Fruit fly (Drosophila melanogaster) whole organism, embryonic: ENCODE data around the gene CG5273.

Experiments used
- Abd-B ChIP-seq: fragments of 200-800 bp; sonication (Bioruptor generic); optimal IDR thresholded peaks from 2 replicates; lab custom pipeline; 2018; ENCODE audit warnings: missing biosample characterization, mild to moderate bottlenecking, missing genetic modification characterization, moderate library complexity
- Antp ChIP-seq: fragments of 200-800 bp; sonication (Bioruptor generic); optimal IDR thresholded peaks from 3 replicates; lab custom pipeline; 2016; ENCODE audit warnings: missing biosample characterization, missing genetic modification characterization
- Atf-2 ChIP-seq: fragments of 200-800 bp; sonication (Bioruptor generic); optimal IDR thresholded peaks from 2 replicates; lab custom pipeline; 2016; ENCODE audit warnings: missing biosample characterization, missing genetic modification characterization
- Awh ChIP-seq: fragments of 200-800 bp; sonication (Bioruptor generic); IDR thresholded peaks from 2 replicates; pipeline ENCODE4, ENCODE4 v1.3.6; 2022; ENCODE audit warnings: missing biosample characterization, missing genetic modification characterization
- B-H1 ChIP-seq: fragments of 200-800 bp; sonication (Bioruptor generic); IDR thresholded peaks from 3 replicates; pipeline ENCODE4 v1.3.6; 2022; ENCODE audit warnings: missing biosample characterization, missing genetic modification characterization
- CG10267 ChIP-seq: fragments of 200-800 bp; sonication (Bioruptor generic); optimal IDR thresholded peaks from 2 replicates; lab custom pipeline; 2018; ENCODE audit warnings: missing biosample characterization, mild to moderate bottlenecking, missing genetic modification characterization, moderate library complexity
- CG10321 ChIP-seq: fragments of 200-800 bp; sonication (Bioruptor generic); IDR thresholded peaks from 2 replicates; pipeline ENCODE4 v1.3.6; 2022; ENCODE audit warnings: missing biosample characterization, missing genetic modification characterization
- CG11723 ChIP-seq: fragments of 200-800 bp; sonication (Bioruptor generic); optimal IDR thresholded peaks from 2 replicates; lab custom pipeline; 2017; ENCODE audit warnings: missing biosample characterization, mild to moderate bottlenecking, missing genetic modification characterization
- CG12236 ChIP-seq: fragments of 200-800 bp; sonication (Bioruptor generic); optimal IDR thresholded peaks from 2 replicates; lab custom pipeline; 2016; ENCODE audit warnings: missing biosample characterization, missing genetic modification characterization
- CG15011 ChIP-seq: fragments of 200-800 bp; sonication (Bioruptor generic); optimal IDR thresholded peaks from 3 replicates; lab custom pipeline; 2018; ENCODE audit warnings: missing biosample characterization, mild to moderate bottlenecking, missing genetic modification characterization
- CG15696 ChIP-seq: fragments of 200-800 bp; sonication (Bioruptor generic); optimal IDR thresholded peaks from 2 replicates; lab custom pipeline; 2019; ENCODE audit warnings: missing biosample characterization, mild to moderate bottlenecking, missing genetic modification characterization, moderate library complexity
- CG1603 ChIP-seq: fragments of 200-800 bp; sonication (Bioruptor generic); optimal IDR thresholded peaks from 2 replicates; lab custom pipeline; 2019; ENCODE audit warnings: missing biosample characterization, mild to moderate bottlenecking, missing genetic modification characterization, moderate library complexity
- CG17359 ChIP-seq: fragments of 200-800 bp; sonication (Bioruptor generic); optimal IDR thresholded peaks from 3 replicates; lab custom pipeline; 2018; ENCODE audit warnings: missing biosample characterization, mild to moderate bottlenecking, missing genetic modification characterization, moderate library complexity
- CG18476 ChIP-seq: fragments of 200-800 bp; sonication (Bioruptor generic); optimal IDR thresholded peaks from 2 replicates; lab custom pipeline; 2016; ENCODE audit warnings: missing biosample characterization, mild to moderate bottlenecking, missing genetic modification characterization
- CG18619 ChIP-seq: fragments of 200-800 bp; sonication (Bioruptor generic); optimal IDR thresholded peaks from 3 replicates; lab custom pipeline; 2017; ENCODE audit warnings: missing biosample characterization, mild to moderate bottlenecking, missing genetic modification characterization
- CG2199 ChIP-seq: fragments of 200-800 bp; sonication (Bioruptor generic); IDR thresholded peaks from 3 replicates; pipeline ENCODE4 v1.3.6; 2022; ENCODE audit warnings: missing biosample characterization, missing genetic modification characterization
- CG30431 ChIP-seq: fragments of 200-800 bp; sonication (Bioruptor generic); optimal IDR thresholded peaks from 2 replicates; lab custom pipeline; 2017; ENCODE audit warnings: missing biosample characterization, missing genetic modification characterization
- CG31224 ChIP-seq: fragments of 200-800 bp; sonication (Bioruptor generic); IDR thresholded peaks from 2 replicates; pipeline ENCODE4 v1.3.6; 2022; ENCODE audit warnings: missing biosample characterization, missing genetic modification characterization
- CG3281 ChIP-seq: fragments of 200-800 bp; sonication (Bioruptor generic); optimal IDR thresholded peaks from 3 replicates; lab custom pipeline; 2017; ENCODE audit warnings: missing biosample characterization, mild to moderate bottlenecking, missing genetic modification characterization
- CG34422 ChIP-seq: fragments of 200-800 bp; sonication (Bioruptor generic); IDR thresholded peaks from 3 replicates; pipeline ENCODE4 v1.3.6; 2022; ENCODE audit warnings: missing biosample characterization, missing genetic modification characterization
- CG3847 ChIP-seq: fragments of 200-800 bp; sonication (Bioruptor generic); IDR thresholded peaks from 2 replicates; pipeline ENCODE4 v1.3.6; 2022; ENCODE audit warnings: missing biosample characterization, missing genetic modification characterization
- CG4282 ChIP-seq: fragments of 200-800 bp; sonication (Bioruptor generic); optimal IDR thresholded peaks from 2 replicates; lab custom pipeline; 2016; ENCODE audit warnings: missing biosample characterization, missing genetic modification characterization
- CG4707 ChIP-seq: fragments of 200-800 bp; sonication (Bioruptor generic); optimal IDR thresholded peaks from 2 replicates; lab custom pipeline; 2018; ENCODE audit warnings: missing biosample characterization, mild to moderate bottlenecking, missing genetic modification characterization, moderate library complexity
- CG7745 ChIP-seq: fragments of 200-800 bp; sonication (Bioruptor generic); optimal IDR thresholded peaks from 2 replicates; lab custom pipeline; 2018; ENCODE audit warnings: missing biosample characterization, mild to moderate bottlenecking, missing genetic modification characterization, moderate library complexity
- CG7928 ChIP-seq: fragments of 200-800 bp; sonication (Bioruptor generic); optimal IDR thresholded peaks from 2 replicates; lab custom pipeline; 2017; ENCODE audit warnings: missing biosample characterization, mild to moderate bottlenecking, missing genetic modification characterization
- Deaf1 ChIP-seq: fragments of 200-800 bp; optimal IDR thresholded peaks from 3 replicates; lab custom pipeline; 2019; ENCODE audit warnings: missing biosample characterization, mild to moderate bottlenecking, missing genetic modification characterization, moderate library complexity
- Dip2 ChIP-seq: fragments of 200-800 bp; sonication (Bioruptor generic); IDR thresholded peaks from 2 replicates; pipeline ENCODE4 v1.3.6; 2022; ENCODE audit warnings: missing biosample characterization, missing genetic modification characterization
- Elba2 ChIP-seq: fragments of 200-800 bp; sonication (Bioruptor generic); optimal IDR thresholded peaks from 3 replicates; lab custom pipeline; 2016; ENCODE audit warnings: missing biosample characterization, missing genetic modification characterization
- Fer1 ChIP-seq: fragments of 200-800 bp; sonication (Bioruptor generic); optimal IDR thresholded peaks from 2 replicates; lab custom pipeline; 2017; ENCODE audit warnings: missing biosample characterization, mild to moderate bottlenecking, missing genetic modification characterization
- H2.0 ChIP-seq: fragments of 200-800 bp; sonication (Bioruptor generic); IDR thresholded peaks from 2 replicates; pipeline ENCODE4 v1.3.6; 2022; ENCODE audit warnings: missing biosample characterization, missing genetic modification characterization
- Hey ChIP-seq: fragments of 200-800 bp; sonication (Bioruptor generic); optimal IDR thresholded peaks from 3 replicates; lab custom pipeline; 2018; ENCODE audit warnings: missing biosample characterization, mild to moderate bottlenecking, missing genetic modification characterization
- Hr39 ChIP-seq: fragments of >200 bp; optimal IDR thresholded peaks from 2 replicates; lab custom pipeline; 2017
- Hsf ChIP-seq: fragments of 200-800 bp; sonication (Bioruptor generic); optimal IDR thresholded peaks from 3 replicates; lab custom pipeline; 2016; ENCODE audit warnings: missing biosample characterization, missing genetic modification characterization
- Kr ChIP-seq: fragments of 200-800 bp; sonication (Bioruptor generic); optimal IDR thresholded peaks from 2 replicates; lab custom pipeline; 2017; ENCODE audit warnings: missing biosample characterization, mild to moderate bottlenecking, missing genetic modification characterization
- Lim3 ChIP-seq: fragments of 200-800 bp; sonication (Bioruptor generic); IDR thresholded peaks from 2 replicates; pipeline ENCODE4 v1.3.6; 2022; ENCODE audit warnings: missing biosample characterization, missing genetic modification characterization
- Rfx ChIP-seq: fragments of 200-800 bp; sonication (Bioruptor generic); IDR thresholded peaks from 2 replicates; pipeline ENCODE4 v1.3.6; 2022; ENCODE audit warnings: missing biosample characterization, missing genetic modification characterization
- Stat92E ChIP-seq, 3 experiments: fragments of >200 bp in 2 of 3; fragments of 200-800 bp in 1 of 3; sonication (Bioruptor generic) in 1 of 3; optimal IDR thresholded peaks; 2 replicates each; lab custom pipeline; 2017 to 2019; ENCODE audit warnings: missing biosample characterization in 3 of 3, missing genetic modification characterization in 3 of 3, mild to moderate bottlenecking in 1 of 3, moderate library complexity in 1 of 3
- Taf1 ChIP-seq: fragments of 200-800 bp; sonication (Bioruptor generic); IDR thresholded peaks from 2 replicates; pipeline ENCODE4 v1.3.6; 2022; ENCODE audit warnings: missing biosample characterization, missing genetic modification characterization
- Usf ChIP-seq: fragments of 200-800 bp; sonication (Bioruptor generic); optimal IDR thresholded peaks from 2 replicates; lab custom pipeline; 2017; ENCODE audit warnings: missing genotype, missing biosample characterization, missing genetic modification characterization
- bowl ChIP-seq: fragments of 200-800 bp; sonication (Bioruptor generic); IDR thresholded peaks from 2 replicates; pipeline ENCODE4 v1.3.6; 2022; ENCODE audit warnings: missing biosample characterization, missing genetic modification characterization
- btn ChIP-seq: fragments of 200-800 bp; sonication (Bioruptor generic); optimal IDR thresholded peaks from 2 replicates; lab custom pipeline; 2016; ENCODE audit warnings: missing biosample characterization, missing genetic modification characterization
- cas ChIP-seq: fragments of 200-800 bp; sonication (Bioruptor generic); IDR thresholded peaks from 2 replicates; pipeline ENCODE4 v1.3.6; 2022; ENCODE audit warnings: missing biosample characterization, missing genetic modification characterization
- ems ChIP-seq: fragments of 200-800 bp; sonication (Bioruptor generic); optimal IDR thresholded peaks from 3 replicates; lab custom pipeline; 2016; ENCODE audit warnings: missing biosample characterization, missing genetic modification characterization
- eve ChIP-seq, 2 experiments: fragments of >200 bp; optimal IDR thresholded peaks; 2 replicates each; lab custom pipeline; 2017; ENCODE audit warnings: missing biosample characterization in 2 of 2, missing genetic modification characterization in 2 of 2
- gcm ChIP-seq: fragments of 200-800 bp; sonication (Bioruptor generic); optimal IDR thresholded peaks from 2 replicates; lab custom pipeline; 2019; ENCODE audit warnings: missing biosample characterization, mild to moderate bottlenecking, missing genetic modification characterization, moderate library complexity
- kah ChIP-seq: fragments of 200-800 bp; sonication (Bioruptor generic); optimal IDR thresholded peaks from 2 replicates; lab custom pipeline; 2018; ENCODE audit warnings: missing biosample characterization, mild to moderate bottlenecking, missing genetic modification characterization
- org-1 ChIP-seq: fragments of 200-800 bp; sonication (Bioruptor generic); optimal IDR thresholded peaks from 2 replicates; lab custom pipeline; 2017; ENCODE audit warnings: missing biosample characterization, missing genetic modification characterization
- phol ChIP-seq: fragments of 200-800 bp; sonication (Bioruptor generic); optimal IDR thresholded peaks from 3 replicates; lab custom pipeline; 2018; ENCODE audit warnings: missing biosample characterization, mild to moderate bottlenecking, missing genetic modification characterization, moderate library complexity
- psq ChIP-seq: fragments of 200-800 bp; sonication (Bioruptor generic); optimal IDR thresholded peaks from 2 replicates; lab custom pipeline; 2017; ENCODE audit warnings: missing biosample characterization, missing genetic modification characterization
- repo ChIP-seq: fragments of 200-800 bp; sonication (Bioruptor generic); optimal IDR thresholded peaks from 2 replicates; lab custom pipeline; 2016; ENCODE audit warnings: missing biosample characterization, missing genetic modification characterization
- sim ChIP-seq: fragments of 200-800 bp; sonication (Bioruptor generic); IDR thresholded peaks from 2 replicates; pipeline ENCODE4 v1.3.6; 2022; ENCODE audit warnings: missing biosample characterization, missing genetic modification characterization
- sr ChIP-seq: fragments of 200-800 bp; sonication (Bioruptor generic); IDR thresholded peaks from 3 replicates; pipeline ENCODE4 v1.3.6; 2022; ENCODE audit warnings: missing biosample characterization, missing genetic modification characterization
- tna ChIP-seq: fragments of 200-800 bp; sonication (Bioruptor generic); IDR thresholded peaks from 2 replicates; pipeline ENCODE4 v1.3.6; 2022; ENCODE audit warnings: missing biosample characterization, missing genetic modification characterization; ENCODE audit not compliant: partially characterized antibody

CG5273 gene

dm6 chrX:779344-779743 is 19.9 kb downstream of the CG5273 start (continued):
- TF ChIP-seq cas (GFP tag; lab: Robert Waterston, UW): no peak
- no peak for TF ChIP-seq CG18476
- no peak for TF ChIP-seq sr (GFP tag; lab: Robert Waterston, UW)
- TF ChIP-seq Atf-2: no peak
- TF ChIP-seq repo (GFP tag; lab: Kevin White, UChicago): no peak
- no peak for TF ChIP-seq CG18619 (GFP tag; lab: Kevin White, UChicago)
- TF ChIP-seq H2.0: no peak
- TF ChIP-seq CG4282 (GFP tag; lab: Kevin White, UChicago): no peak
- TF ChIP-seq CG2199: no peak
- no peak for TF ChIP-seq Kr
- no peak for TF ChIP-seq Dip2
- TF ChIP-seq Elba2 (GFP tag; lab: Kevin White, UChicago): no peak
- TF ChIP-seq eve (GFP tag; optimal IDR thresholded peaks at IDR 0.05; lab: Kevin White, UChicago): no peak
- TF ChIP-seq CG3847 (GFP tag; lab: Robert Waterston, UW): no peak
- peak; percentile 39 for TF ChIP-seq phol
- no peak for TF ChIP-seq Rfx (GFP tag; lab: Robert Waterston, UW)
- no peak for TF ChIP-seq CG10321 (GFP tag; lab: Robert Waterston, UW)
- no peak for TF ChIP-seq CG10267 (tag; lab: Kevin White, UChicago)
- no peak for TF ChIP-seq Usf (GFP tag; lab: Kevin White, UChicago)
- no peak for TF ChIP-seq Abd-B (GFP tag; lab: Kevin White, UChicago)
- TF ChIP-seq CG7745 (tag; lab: Kevin White, UChicago): no peak
- no peak for TF ChIP-seq CG3281
- no peak for TF ChIP-seq Hr39 (lab: Kevin White, UChicago)
- no peak for TF ChIP-seq Hey (tag; lab: Kevin White, UChicago)
- TF ChIP-seq B-H1 (GFP tag; lab: Robert Waterston, UW): no peak; the same call in 2 of the 3 replicates
- peak; percentile 26 for TF ChIP-seq CG1603 (tag; lab: Kevin White, UChicago)
- TF ChIP-seq CG31224: no peak
- TF ChIP-seq CG7928: no peak
- no peak for TF ChIP-seq psq (GFP tag; lab: Kevin White, UChicago)
- no peak for TF ChIP-seq Lim3 (GFP tag; lab: Robert Waterston, UW)
- peak; percentile 36 for TF ChIP-seq CG17359 (tag; lab: Kevin White, UChicago)
- TF ChIP-seq tna (GFP tag; lab: Robert Waterston, UW): no peak
- no peak for TF ChIP-seq Deaf1 (tag; lab: Kevin White, UChicago)
- TF ChIP-seq ems: no peak
- no peak for TF ChIP-seq btn
- TF ChIP-seq CG15696 (tag; lab: Kevin White, UChicago): peak; percentile 2
- TF ChIP-seq sim (GFP tag; lab: Robert Waterston, UW): no peak
- no peak for TF ChIP-seq gcm (GFP tag; lab: Kevin White, UChicago)
- TF ChIP-seq Antp (GFP tag; lab: Kevin White, UChicago): peak; percentile 0
- TF ChIP-seq bowl: no peak
- TF ChIP-seq Fer1: peak; percentile 22
- no peak for TF ChIP-seq CG30431
- TF ChIP-seq Hsf (GFP tag; lab: Kevin White, UChicago): no peak
- no peak for TF ChIP-seq Taf1 (GFP tag; lab: Robert Waterston, UW)
- TF ChIP-seq CG12236 (GFP tag; lab: Kevin White, UChicago): no peak
- TF ChIP-seq Stat92E (GFP tag; optimal IDR thresholded peaks at IDR 0.05; lab: Kevin White, UChicago): no peak
- TF ChIP-seq kah: no peak
- no peak for TF ChIP-seq CG4707 (GFP tag; lab: Kevin White, UChicago)
- no peak for TF ChIP-seq CG11723 (GFP tag; lab: Kevin White, UChicago)
- peak; percentile 41 for TF ChIP-seq org-1 (GFP tag; lab: Kevin White, UChicago)
- TF ChIP-seq Awh (GFP tag; lab: Robert Waterston, UW): no peak
- no peak for TF ChIP-seq CG15011 (GFP tag; lab: Kevin White, UChicago)
- no peak for TF ChIP-seq CG34422 (GFP tag; lab: Robert Waterston, UW)
